Worm (Caenorhabditis elegans) whole organism, L3 larva: ENCODE measurements around the gene F37C12.21.

Experiments used
- R02D3.7 ChIP-seq: fragments of 150-350 bp; optimal IDR thresholded peaks from 2 replicates; lab custom pipeline; 2014; ENCODE audit warnings: missing biosample characterization, missing genetic modification characterization
- ZK546.5 ChIP-seq: sonication (generic microtip); optimal IDR thresholded peaks from 2 replicates; lab custom pipeline; 2017; ENCODE audit warnings: missing biosample characterization, missing genetic modification characterization
- aly-2 ChIP-seq: fragments of 150-350 bp; optimal IDR thresholded peaks from 2 replicates; lab custom pipeline; 2014; ENCODE audit warnings: missing biosample characterization, missing genetic modification characterization
- ama-1 ChIP-seq: fragments of 150-350 bp; optimal IDR thresholded peaks from 2 replicates; lab custom pipeline; 2018
- ceh-16 ChIP-seq: sonication (generic microtip); optimal IDR thresholded peaks from 2 replicates; lab custom pipeline; 2017; ENCODE audit warnings: missing biosample characterization, missing genetic modification characterization
- ceh-28 ChIP-seq: fragments of 150-350 bp; optimal IDR thresholded peaks from 2 replicates; lab custom pipeline; 2014; ENCODE audit warnings: missing biosample characterization, missing genetic modification reagents, missing genetic modification characterization
- ceh-82 ChIP-seq: fragments of 150-350 bp; optimal IDR thresholded peaks from 2 replicates; lab custom pipeline; 2014; ENCODE audit warnings: missing biosample characterization, missing genetic modification characterization
- ceh-9 ChIP-seq: sonication (generic microtip); optimal IDR thresholded peaks from 2 replicates; lab custom pipeline; 2018; ENCODE audit warnings: missing biosample characterization, missing genetic modification characterization
- daf-12 ChIP-seq: fragments of 150-350 bp; optimal IDR thresholded peaks from 2 replicates; lab custom pipeline; 2014; ENCODE audit warnings: missing biosample characterization, missing genetic modification reagents, missing genetic modification characterization
- egl-27 ChIP-seq: sonication (generic microtip); optimal IDR thresholded peaks from 4 replicates; lab custom pipeline; 2017; ENCODE audit warnings: missing biosample characterization, missing genetic modification reagents, missing genetic modification characterization
- elt-1 ChIP-seq: fragments of 150-350 bp; optimal IDR thresholded peaks from 2 replicates; lab custom pipeline; 2014; ENCODE audit warnings: missing biosample characterization, missing genetic modification characterization
- elt-2 ChIP-seq: sonication (generic microtip); optimal IDR thresholded peaks from 2 replicates; lab custom pipeline; 2016; ENCODE audit warnings: missing genetic modification reagents, mild to moderate bottlenecking, missing genetic modification characterization, missing compliant biosample characterization
- elt-3 ChIP-seq, 3 experiments: fragments of 150-350 bp in 1 of 3; sonication (generic microtip) in 2 of 3; optimal IDR thresholded peaks; 2 replicates in 2 of 3; 4 replicates in 1 of 3; lab custom pipeline; 2014 to 2017; ENCODE audit warnings: missing biosample characterization in 3 of 3, missing genetic modification characterization in 3 of 3
- eor-1 ChIP-seq, 2 experiments: fragments of 150-350 bp; optimal IDR thresholded peaks; 2 replicates each; lab custom pipeline; 2014 to 2018; ENCODE audit warnings: missing biosample characterization in 2 of 2, missing genetic modification characterization in 2 of 2
- fkh-10 ChIP-seq: sonication (generic microtip); optimal IDR thresholded peaks from 2 replicates; lab custom pipeline; 2017; ENCODE audit warnings: missing biosample characterization, missing genetic modification reagents, missing genetic modification characterization
- fkh-2 ChIP-seq: fragments of 150-350 bp; optimal IDR thresholded peaks from 2 replicates; lab custom pipeline; 2014; ENCODE audit warnings: missing biosample characterization, missing genetic modification reagents, missing genetic modification characterization
- jun-1 ChIP-seq: fragments of 150-350 bp; optimal IDR thresholded peaks from 2 replicates; lab custom pipeline; 2014; ENCODE audit warnings: missing biosample characterization, missing genetic modification reagents, missing genetic modification characterization
- lin-15B ChIP-seq: fragments of 150-350 bp; optimal IDR thresholded peaks from 2 replicates; lab custom pipeline; 2014; ENCODE audit warnings: missing biosample characterization, missing genetic modification characterization
- lin-39 ChIP-seq: fragments of 150-350 bp; optimal IDR thresholded peaks from 2 replicates; lab custom pipeline; 2018; ENCODE audit warnings: missing biosample characterization, missing genetic modification reagents, missing genetic modification characterization
- lsy-12 ChIP-seq: sonication (generic microtip); optimal IDR thresholded peaks from 2 replicates; lab custom pipeline; 2016; ENCODE audit warnings: mild to moderate bottlenecking, missing genetic modification characterization, missing compliant biosample characterization
- mdl-1 ChIP-seq: fragments of 150-350 bp; optimal IDR thresholded peaks from 2 replicates; lab custom pipeline; 2014; ENCODE audit warnings: missing biosample characterization, missing genetic modification characterization
- mml-1 ChIP-seq: fragments of 150-350 bp; sonication (generic microtip); optimal IDR thresholded peaks from 3 replicates; lab custom pipeline; 2014; ENCODE audit warnings: missing biosample characterization, missing genetic modification characterization
- nfya-1 ChIP-seq: sonication (generic microtip); optimal IDR thresholded peaks from 2 replicates; lab custom pipeline; 2017; ENCODE audit warnings: missing genetic modification characterization, mild to moderate bottlenecking, missing compliant biosample characterization, antibody characterized with exemption, moderate library complexity; ENCODE audit not compliant: insufficient read depth
- nhr-11 ChIP-seq: fragments of 150-350 bp; optimal IDR thresholded peaks from 2 replicates; lab custom pipeline; 2014; ENCODE audit warnings: missing biosample characterization, missing genetic modification characterization
- nhr-237 ChIP-seq: fragments of 150-350 bp; optimal IDR thresholded peaks from 2 replicates; lab custom pipeline; 2014; ENCODE audit warnings: missing biosample characterization, missing genetic modification characterization
- nhr-25 ChIP-seq: sonication (generic microtip); optimal IDR thresholded peaks from 2 replicates; lab custom pipeline; 2017; ENCODE audit warnings: missing biosample characterization, missing genetic modification characterization
- nhr-43 ChIP-seq: sonication (generic microtip); optimal IDR thresholded peaks from 2 replicates; lab custom pipeline; 2016; ENCODE audit warnings: mild to moderate bottlenecking, missing genetic modification characterization, missing compliant biosample characterization; ENCODE audit not compliant: poor library complexity, severe bottlenecking
- nhr-76 ChIP-seq: fragments of 150-350 bp; sonication (generic microtip); optimal IDR thresholded peaks from 5 replicates; lab custom pipeline; 2014; ENCODE audit warnings: missing biosample characterization, missing genetic modification characterization
- nhr-77 ChIP-seq: fragments of 150-350 bp; optimal IDR thresholded peaks from 2 replicates; lab custom pipeline; 2014; ENCODE audit warnings: missing biosample characterization, missing genetic modification characterization
- pha-4 ChIP-seq: fragments of 150-350 bp; optimal IDR thresholded peaks from 2 replicates; lab custom pipeline; 2014; ENCODE audit warnings: missing biosample characterization, missing genetic modification reagents, missing genetic modification characterization
- pqm-1 ChIP-seq: fragments of 150-350 bp; optimal IDR thresholded peaks from 2 replicates; lab custom pipeline; 2017; ENCODE audit warnings: missing biosample characterization, missing genetic modification characterization, inconsistent platforms
- sea-2 ChIP-seq: fragments of 150-350 bp; sonication (generic microtip); optimal IDR thresholded peaks from 4 replicates; lab custom pipeline; 2014; ENCODE audit warnings: missing biosample characterization, missing genetic modification reagents, missing genetic modification characterization
- skn-1 ChIP-seq: fragments of 150-350 bp; optimal IDR thresholded peaks from 2 replicates; lab custom pipeline; 2014; ENCODE audit warnings: missing biosample characterization, missing genetic modification characterization
- snpc-4 ChIP-seq: fragments of 150-350 bp; optimal IDR thresholded peaks from 2 replicates; lab custom pipeline; 2014; ENCODE audit warnings: missing biosample characterization, missing genetic modification characterization
- tbx-2 ChIP-seq: sonication (generic microtip); optimal IDR thresholded peaks from 2 replicates; lab custom pipeline; 2016; ENCODE audit warnings: mild to moderate bottlenecking, missing genetic modification characterization, missing compliant biosample characterization
- unc-39 ChIP-seq: sonication (generic microtip); optimal IDR thresholded peaks from 4 replicates; lab custom pipeline; 2017; ENCODE audit warnings: missing biosample characterization, missing genetic modification characterization
- zag-1 ChIP-seq: fragments of 150-350 bp; optimal IDR thresholded peaks from 2 replicates; lab custom pipeline; 2014; ENCODE audit warnings: missing biosample characterization, missing genetic modification characterization

Gene F37C12.21

ce11 chrIII:7141285-7141715 is 46.9 kb upstream of the F37C12.21 start:
- TF ChIP-seq snpc-4 (tag; lab: Kevin White, UChicago), result peak; percentile 98
- peak; percentile 62 for TF ChIP-seq nhr-77 (tag; lab: Kevin White, UChicago)
- peak; percentile 80 for TF ChIP-seq elt-2 (tag; lab: Kevin White, UChicago)
- peak; percentile 62 for TF ChIP-seq pqm-1
- no peak for TF ChIP-seq nhr-76 (tag; lab: Kevin White, UChicago)
- TF ChIP-seq ceh-28 (tag; lab: Kevin White, UChicago), result peak; percentile 42
- TF ChIP-seq egl-27 (tag; lab: Kevin White, UChicago), result peak; percentile 78
- peak in 1 of 3 experiments; percentile 3 for TF ChIP-seq elt-3 (tag; optimal IDR thresholded peaks at IDR 0.05; lab: Kevin White, UChicago)
- no peak for TF ChIP-seq aly-2 (tag; lab: Kevin White, UChicago)
- TF ChIP-seq fkh-10 (GFP tag; lab: Kevin White, UChicago), result no peak
- TF ChIP-seq ama-1, result peak; percentile 91
- TF ChIP-seq sea-2 (GFP tag; lab: Kevin White, UChicago), result no peak
- no peak for TF ChIP-seq unc-39
- TF ChIP-seq jun-1, result no peak
- no peak for TF ChIP-seq daf-12 (tag; lab: Kevin White, UChicago)
- TF ChIP-seq pha-4, result peak; percentile 51
- peak; percentile 36 for TF ChIP-seq skn-1 (tag; lab: Kevin White, UChicago)
- TF ChIP-seq nfya-1 (tag; lab: Kevin White, UChicago), result peak; percentile 61
- no peak for TF ChIP-seq mdl-1
- no peak for TF ChIP-seq ceh-16 (tag; lab: Kevin White, UChicago)
- TF ChIP-seq zag-1 (tag; lab: Kevin White, UChicago), result no peak
- peak; percentile 8 for TF ChIP-seq lin-15B (tag; lab: Kevin White, UChicago)
- TF ChIP-seq lsy-12 (tag; lab: Kevin White, UChicago), result peak; percentile 55
- TF ChIP-seq R02D3.7, result peak; percentile 31
- no peak for TF ChIP-seq ZK546.5
- TF ChIP-seq nhr-43 (tag; lab: Kevin White, UChicago), result no peak
- no peak for TF ChIP-seq mml-1 (tag; lab: Kevin White, UChicago)

ce11 chrIII:7142172-7142601 is 46.0 kb upstream of the F37C12.21 start:
- TF ChIP-seq ceh-9 (no peak), pqm-1 (peak; percentile 45), daf-12 (tag; lab: Kevin White, UChicago) (no peak), nhr-237 (tag; lab: Kevin White, UChicago) (no peak), nhr-11 (no peak), tbx-2 (tag; lab: Kevin White, UChicago) (no peak), elt-2 (tag; lab: Kevin White, UChicago) (peak; percentile 26), snpc-4 (tag; lab: Kevin White, UChicago) (peak; percentile 97), nfya-1 (tag; lab: Kevin White, UChicago) (peak; percentile 43), nhr-25 (tag; lab: Kevin White, UChicago) (peak; percentile 11), ama-1 (peak; percentile 76)

ce11 chrIII:7144749-7145148 is 43.4 kb upstream of the F37C12.21 start, which contains the start of gene glr-2:
TSS of gene glr-2 (minus strand) at chrIII:7144959.
- TF ChIP-seq ceh-28 (tag; lab: Kevin White, UChicago), result no peak
- TF ChIP-seq, all 47 proteins: peak for 0

ce11 chrIII:7146341-7146740 is 41.8 kb upstream of the F37C12.21 start:
- TF ChIP-seq eor-1 (tag; optimal IDR thresholded peaks at IDR 0.05; lab: Kevin White, UChicago) (no peak), egl-27 (tag; lab: Kevin White, UChicago) (no peak)

- TF ChIP-seq nhr-77 (tag; lab: Kevin White, UChicago) (no peak), elt-1 (tag; lab: Kevin White, UChicago) (no peak), aly-2 (tag; lab: Kevin White, UChicago) (no peak), nhr-25 (tag; lab: Kevin White, UChicago) (no peak), lin-15B (tag; lab: Kevin White, UChicago) (no peak), tbx-2 (tag; lab: Kevin White, UChicago) (no peak), nhr-76 (tag; lab: Kevin White, UChicago) (no peak), ceh-82 (tag; lab: Kevin White, UChicago) (no peak), ZK546.5 (no peak), ama-1 (no peak), mdl-1 (no peak), ceh-28 (tag; lab: Kevin White, UChicago) (no peak), fkh-2 (no peak), skn-1 (tag; lab: Kevin White, UChicago) (no peak), nhr-43 (tag; lab: Kevin White, UChicago) (no peak), lin-39 (tag; lab: Kevin White, UChicago) (no peak), fkh-10 (GFP tag; lab: Kevin White, UChicago) (no peak), elt-3 (tag; optimal IDR thresholded peaks at IDR 0.05; lab: Kevin White, UChicago) (no peak)
- TF ChIP-seq, all 47 proteins: peak for 0
Measured at ce11 chrIII:7148191-7148590, 40.0 kb upstream of the F37C12.21 start.
